Worm (Caenorhabditis elegans) whole organism, mixed stage, embryonic: ENCODE results near the gene C49C3.4.

Source experiments
- M03D4.4 ChIP-seq: sonication (generic microtip); optimal IDR thresholded peaks from 2 replicates; lab custom pipeline; 2017; ENCODE audit warnings: mild to moderate bottlenecking, missing genetic modification characterization, missing compliant biosample characterization
- elt-3 ChIP-seq: fragments of 150-350 bp; optimal IDR thresholded peaks from 2 replicates; lab custom pipeline; 2014; ENCODE audit warnings: missing biosample characterization, missing genetic modification characterization
- mls-2 ChIP-seq: sonication (generic microtip); optimal IDR thresholded peaks from 2 replicates; lab custom pipeline; 2016; ENCODE audit warnings: mild to moderate bottlenecking, missing genetic modification characterization, moderate library complexity, missing compliant biosample characterization
- nhr-28 ChIP-seq: fragments of 150-350 bp; optimal IDR thresholded peaks from 2 replicates; lab custom pipeline; 2014; ENCODE audit warnings: missing biosample characterization, missing genetic modification characterization
- ztf-11 ChIP-seq: fragments of 150-350 bp; optimal IDR thresholded peaks from 2 replicates; lab custom pipeline; 2014; ENCODE audit warnings: missing biosample characterization, missing genetic modification characterization

- TF ChIP-seq nhr-28 (no peak), elt-3 (tag; lab: Kevin White, UChicago) (no peak), M03D4.4 (tag; lab: Kevin White, UChicago) (no peak), ztf-11 (tag; lab: Kevin White, UChicago) (no peak), mls-2 (tag; lab: Kevin White, UChicago) (no peak)
These were observed 45.3 kb upstream of the C49C3.4 start, which contains the start of gene lhfp-4 for ce11 chrIV:17275281-17275680.
